Worm (Caenorhabditis elegans) whole organism, young adult: ENCODE measurements around the gene gst-20.

Experiments used
- B0336.3 ChIP-seq: fragments of 200-800 bp; sonication (Bioruptor generic); IDR thresholded peaks from 2 replicates; pipeline ENCODE4 v1.3.6; 2022; ENCODE audit warnings: missing genetic modification characterization, missing compliant biosample characterization
- F57C9.4 ChIP-seq: sonication (generic microtip); optimal IDR thresholded peaks from 2 replicates; lab custom pipeline; 2017; ENCODE audit warnings: mild to moderate bottlenecking, missing genetic modification characterization, missing compliant biosample characterization
- ama-1 ChIP-seq, 3 experiments: fragments of 150-350 bp in 1 of 3; sonication (generic microtip) in 2 of 3; optimal IDR thresholded peaks; 2 replicates each; lab custom pipeline; 2014 to 2018; ENCODE audit warnings: missing biosample characterization in 2 of 3, missing genetic modification characterization in 2 of 3, missing genetic modification reagents in 2 of 3
- attf-5 ChIP-seq: fragments of 200-800 bp; sonication (Bioruptor generic); optimal IDR thresholded peaks from 2 replicates; lab custom pipeline; 2018; ENCODE audit warnings: mild to moderate bottlenecking, missing genetic modification characterization, missing compliant biosample characterization
- egl-44 ChIP-seq: fragments of 200-800 bp; sonication (Bioruptor generic); IDR thresholded peaks from 2 replicates; pipeline ENCODE4 v1.3.6; 2022; ENCODE audit warnings: missing genetic modification reagents, missing genetic modification characterization, missing compliant biosample characterization
- ekl-4 ChIP-seq: fragments of 200-800 bp; sonication (Bioruptor generic); IDR thresholded peaks from 2 replicates; pipeline ENCODE4 v1.3.6; 2022; ENCODE audit warnings: missing genetic modification reagents, missing genetic modification characterization, missing compliant biosample characterization
- let-526 ChIP-seq: fragments of 200-800 bp; sonication (Bioruptor generic); IDR thresholded peaks from 2 replicates; pipeline ENCODE4 v1.3.6; 2022; ENCODE audit warnings: missing genetic modification reagents, missing genetic modification characterization, missing compliant biosample characterization
- lsl-1 ChIP-seq: fragments of 200-800 bp; sonication (Bioruptor generic); optimal IDR thresholded peaks from 2 replicates; lab custom pipeline; 2018; ENCODE audit warnings: mild to moderate bottlenecking, missing genetic modification characterization, moderate library complexity, missing compliant biosample characterization
- pha-4 ChIP-seq: fragments of 150-350 bp; sonication (generic microtip); optimal IDR thresholded peaks from 2 replicates; lab custom pipeline; 2014; ENCODE audit warnings: missing biosample characterization, missing genetic modification reagents, missing genetic modification characterization
- somi-1 ChIP-seq: fragments of 200-800 bp; sonication (Bioruptor generic); optimal IDR thresholded peaks from 2 replicates; lab custom pipeline; 2018; ENCODE audit warnings: mild to moderate bottlenecking, missing genetic modification characterization, missing compliant biosample characterization
- unc-62 ChIP-seq: fragments of 150-350 bp; optimal IDR thresholded peaks from 2 replicates; lab custom pipeline; 2014; ENCODE audit warnings: missing biosample characterization, missing genetic modification reagents, missing genetic modification characterization

ce11 chrII:13574395-13574794, 35.2 kb downstream of the gst-20 start:
- no peak for TF ChIP-seq B0336.3
- no peak for TF ChIP-seq pha-4 (tag; lab: Kevin White, UChicago)
- TF ChIP-seq egl-44 = no peak
- no peak for TF ChIP-seq unc-62
- no peak for TF ChIP-seq lsl-1 (GFP tag; lab: Kevin White, UChicago)
- TF ChIP-seq F57C9.4 (tag; lab: Kevin White, UChicago) = no peak
- TF ChIP-seq somi-1 (GFP tag; lab: Kevin White, UChicago) = no peak
- no peak for TF ChIP-seq ekl-4 (GFP tag; lab: Robert Waterston, UW)
- TF ChIP-seq let-526 (GFP tag; lab: Robert Waterston, UW) = no peak
- no peak for TF ChIP-seq attf-5 (GFP tag; lab: Kevin White, UChicago)
- no peak for TF ChIP-seq ama-1 (optimal IDR thresholded peaks at IDR 0.05; lab: Kevin White, UChicago)
- no peak for TF ChIP-seq ama-1 (GFP tag; optimal IDR thresholded peaks at IDR 0.05; lab: Kevin White, UChicago)
